Worm (Caenorhabditis elegans): Measurements from ENCODE around the gene F46B6.13.

The F46B6.13 gene

ce11 chrV:9768828-9769778 is 29.9 kb downstream of the F46B6.13 start, which contains the start of gene unc-42:
Gene unc-42, minus strand, starts transcription at chrV:9769391.
- no peak for TF ChIP-seq nhr-237 (tag; optimal IDR thresholded peaks at IDR 0.05)
- TF ChIP-seq ces-1 (GFP tag; optimal IDR thresholded peaks at IDR 0.05): peak; percentile 100

ce11 chrV:9767941-9768340 is 31.0 kb downstream of the F46B6.13 start:
- TF ChIP-seq elt-1 (tag; optimal IDR thresholded peaks at IDR 0.05; ENCODE audit: borderline replicate concordance, insufficient read depth) (no peak), ces-1 (GFP tag; optimal IDR thresholded peaks at IDR 0.05) (peak; percentile 100), ceh-83 (GFP tag; optimal IDR thresholded peaks at IDR 0.05) (no peak), zip-8 (tag; optimal IDR thresholded peaks at IDR 0.05) (peak; percentile 50)

- TF ChIP-seq ces-1 (GFP tag; optimal IDR thresholded peaks at IDR 0.05) (peak; percentile 100), lsy-2 (tag; optimal IDR thresholded peaks at IDR 0.05) (peak; percentile 46), elt-1 (tag; optimal IDR thresholded peaks at IDR 0.05; ENCODE audit: borderline replicate concordance, insufficient read depth) (no peak), ceh-83 (GFP tag; optimal IDR thresholded peaks at IDR 0.05) (no peak), mls-2 (tag; optimal IDR thresholded peaks at IDR 0.05) (no peak)
Observed at ce11 chrV:9765622-9766021, 33.4 kb downstream of the F46B6.13 start.

- no peak for TF ChIP-seq nhr-76 (tag; optimal IDR thresholded peaks at IDR 0.05)
Observed at ce11 chrV:9764552-9764951, 34.4 kb downstream of the F46B6.13 start.

ce11 chrV:9763759-9764158 is 35.2 kb downstream of the F46B6.13 start:
- TF ChIP-seq mls-2 (tag; optimal IDR thresholded peaks at IDR 0.05) (no peak), ces-1 (GFP tag; optimal IDR thresholded peaks at IDR 0.05) (peak; percentile 94), pha-4 (tag; optimal IDR thresholded peaks at IDR 0.05) (no peak)

- no peak for TF ChIP-seq zip-8 (tag; optimal IDR thresholded peaks at IDR 0.05)
- peak; percentile 74 for TF ChIP-seq blmp-1 (tag; optimal IDR thresholded peaks at IDR 0.05)
- TF ChIP-seq nhr-237 (tag; optimal IDR thresholded peaks at IDR 0.05): no peak
Observed at ce11 chrV:9758437-9758836, 40.5 kb downstream of the F46B6.13 start.

- TF ChIP-seq pha-4 (tag; optimal IDR thresholded peaks at IDR 0.05): no peak
- no peak for TF ChIP-seq ham-2 (GFP tag; optimal IDR thresholded peaks at IDR 0.05)
- TF ChIP-seq ceh-43 (GFP tag; optimal IDR thresholded peaks at IDR 0.05): no peak
- TF ChIP-seq ztf-11 (tag; optimal IDR thresholded peaks at IDR 0.05): no peak
- no peak for TF ChIP-seq unc-39 (tag; optimal IDR thresholded peaks at IDR 0.05)
- TF ChIP-seq tbx-8 (GFP tag; optimal IDR thresholded peaks at IDR 0.05): no peak
- no peak for TF ChIP-seq drap-1 (GFP tag; optimal IDR thresholded peaks at IDR 0.05)
- TF ChIP-seq mab-5 (tag; optimal IDR thresholded peaks at IDR 0.05): no peak
- no peak for TF ChIP-seq zip-8 (tag; optimal IDR thresholded peaks at IDR 0.05)
- TF ChIP-seq sptf-1 (tag; optimal IDR thresholded peaks at IDR 0.05): no peak
- TF ChIP-seq ceh-39 (tag; optimal IDR thresholded peaks at IDR 0.05): no peak
Observed at ce11 chrV:9757884-9758283, 41.1 kb downstream of the F46B6.13 start, which contains the start of gene F58E6.11. Gene F58E6.11, minus strand, starts transcription at chrV:9757984.

ce11 chrV:9756242-9756641 is 42.7 kb downstream of the F46B6.13 start, which contains the start of gene hrg-3:
Gene hrg-3, plus strand, starts transcription at chrV:9756468.
- no peak for TF ChIP-seq lin-13 (tag; optimal IDR thresholded peaks at IDR 0.05)
- TF ChIP-seq ceh-43 (GFP tag; optimal IDR thresholded peaks at IDR 0.05): no peak
- no peak for TF ChIP-seq unc-62 (GFP tag; optimal IDR thresholded peaks at IDR 0.05)
- TF ChIP-seq ztf-11 (tag; optimal IDR thresholded peaks at IDR 0.05): no peak
- TF ChIP-seq nhr-28 (tag; optimal IDR thresholded peaks at IDR 0.05): no peak
- no peak for TF ChIP-seq lsy-2 (tag; optimal IDR thresholded peaks at IDR 0.05)
- no peak for TF ChIP-seq ceh-39 (tag; optimal IDR thresholded peaks at IDR 0.05)

ce11 chrV:9755725-9756124 is 43.3 kb downstream of the F46B6.13 start, which contains the start of gene F58E6.8:
Gene F58E6.8, minus strand, starts transcription at chrV:9755825.
- TF ChIP-seq elt-3 (tag; optimal IDR thresholded peaks at IDR 0.05): no peak
- no peak for TF ChIP-seq tbx-8 (GFP tag; optimal IDR thresholded peaks at IDR 0.05)
- TF ChIP-seq sem-2 (GFP tag; optimal IDR thresholded peaks at IDR 0.05): no peak
- no peak for TF ChIP-seq elt-1 (tag; optimal IDR thresholded peaks at IDR 0.05; ENCODE audit: borderline replicate concordance, insufficient read depth)

All from whole organism, mixed stage, embryonic.